Fruit fly (Drosophila melanogaster): ENCODE results near the gene Loxl1.

The Loxl1 gene

DNA sequence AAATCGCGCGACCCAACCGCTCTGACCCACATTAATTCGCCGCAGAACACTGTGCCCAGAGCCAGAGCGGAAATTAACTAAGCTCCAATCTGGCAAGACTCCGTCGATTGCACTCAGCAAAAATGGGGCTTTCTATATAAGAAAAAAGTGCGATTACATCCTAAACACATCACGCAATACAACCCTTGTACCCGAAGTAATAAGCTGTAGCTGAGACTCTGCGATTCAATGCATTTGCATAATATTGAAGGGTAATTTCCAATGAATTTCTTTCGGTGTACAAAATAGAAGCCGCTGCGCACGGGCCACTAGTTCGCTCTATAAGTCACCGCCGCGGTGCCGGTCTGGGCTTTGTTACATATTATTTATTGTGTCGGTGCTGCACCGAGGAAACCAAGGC, 22.4 kb upstream of the Loxl1 start:
- TF ChIP-seq CG32121 (GFP tag; IDR thresholded peaks at IDR 0.05) (peak; percentile 68), Pif1A (GFP tag; optimal IDR thresholded peaks at IDR 0.05) (peak; percentile 68), CG14655 (GFP tag; optimal IDR thresholded peaks at IDR 0.05) (peak; percentile 68), CG15710 (tag; optimal IDR thresholded peaks at IDR 0.05) (peak; percentile 60), CG4496 (GFP tag; IDR thresholded peaks at IDR 0.05) (peak; percentile 72), D1 (tag; optimal IDR thresholded peaks at IDR 0.05) (no peak), CG13204 (GFP tag; optimal IDR thresholded peaks at IDR 0.05) (no peak), CG10348 (GFP tag; IDR thresholded peaks at IDR 0.05) (0 out of 2 replicates have a peak, but pooled peaks have one; percentile 15), CG8301 (tag; optimal IDR thresholded peaks at IDR 0.05) (peak; percentile 70), CG17806 (tag; optimal IDR thresholded peaks at IDR 0.05) (no peak), gl (tag; optimal IDR thresholded peaks at IDR 0.05) (no peak), CG34367 (tag; optimal IDR thresholded peaks at IDR 0.05) (peak; percentile 44), CG8159 (tag; optimal IDR thresholded peaks at IDR 0.05) (peak; percentile 44), fd96Ca (GFP tag; IDR thresholded peaks at IDR 0.05) (peak; percentile 86), CG9948 (tag; optimal IDR thresholded peaks at IDR 0.05) (peak; percentile 21), Snoo (tag; optimal IDR thresholded peaks at IDR 0.05) (no peak), Ets98B (GFP tag; IDR thresholded peaks at IDR 0.05) (peak; percentile 76), Pif1B (GFP tag; optimal IDR thresholded peaks at IDR 0.05) (peak; percentile 53), CG12605 (GFP tag; IDR thresholded peaks at IDR 0.05) (peak; percentile 54), EcR (GFP tag; optimal IDR thresholded peaks at IDR 0.05) (no peak), rn (GFP tag; IDR thresholded peaks at IDR 0.05) (no peak)

DNA sequence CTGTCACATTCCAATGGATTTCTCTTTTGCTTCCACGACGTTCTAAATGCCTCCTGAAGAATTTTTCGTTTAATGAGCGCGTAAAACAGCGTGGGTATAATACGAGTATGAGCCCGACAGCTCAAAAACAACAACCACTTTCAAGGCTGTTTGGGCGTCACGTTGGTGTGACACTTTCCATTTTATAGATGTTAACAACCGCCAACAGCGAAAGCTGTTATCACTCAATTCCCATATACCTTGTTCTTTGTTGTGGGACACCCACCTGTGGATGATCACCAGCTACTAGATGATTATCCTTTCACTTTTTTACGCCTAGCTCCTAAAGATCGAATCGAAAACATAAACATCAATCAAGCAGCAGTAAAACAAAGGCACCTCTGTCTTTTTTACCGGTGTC, 17.5 kb upstream of the Loxl1 start:
- TF ChIP-seq CG13204 (GFP tag; optimal IDR thresholded peaks at IDR 0.05) (no peak), CG4496 (GFP tag; IDR thresholded peaks at IDR 0.05) (no peak), CG14655 (GFP tag; optimal IDR thresholded peaks at IDR 0.05) (no peak)

DNA sequence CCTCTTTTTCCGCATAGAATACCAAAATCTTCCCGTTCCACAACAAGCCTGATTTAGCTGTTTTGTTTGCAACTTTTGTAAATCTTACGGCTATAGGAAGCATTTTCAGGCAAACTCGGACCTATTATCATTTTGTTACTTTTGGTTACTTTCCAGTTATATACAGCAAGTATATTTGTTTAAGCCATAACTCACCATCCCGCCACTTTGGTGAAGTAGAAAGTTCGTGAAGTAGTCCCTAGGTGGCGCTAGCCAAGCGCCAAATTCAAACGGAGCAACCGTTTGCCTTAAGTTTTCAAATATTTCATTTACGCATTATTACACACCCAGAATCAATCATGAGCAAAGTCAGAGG, 3.3 kb upstream of the Loxl1 start, which contains the start of the genes CG11334 and CG11333:
Gene CG11334 (minus strand): TSS at position 26 of the 355 bp plus-strand sequence.
Gene CG11333 (plus strand): TSS at position 290 of the 355 bp plus-strand sequence.
- TF ChIP-seq CG15710 (tag; optimal IDR thresholded peaks at IDR 0.05) (no peak), fd96Ca (GFP tag; IDR thresholded peaks at IDR 0.05) (no peak; the same call in 2 of the 3 replicates), gl (tag; optimal IDR thresholded peaks at IDR 0.05) (no peak), CG9948 (tag; optimal IDR thresholded peaks at IDR 0.05) (no peak), rn (GFP tag; IDR thresholded peaks at IDR 0.05) (no peak), CG34367 (tag; optimal IDR thresholded peaks at IDR 0.05) (no peak), CG12605 (GFP tag; IDR thresholded peaks at IDR 0.05) (no peak), CG14655 (GFP tag; optimal IDR thresholded peaks at IDR 0.05) (no peak), EcR (GFP tag; optimal IDR thresholded peaks at IDR 0.05) (no peak), Pif1A (GFP tag; optimal IDR thresholded peaks at IDR 0.05) (no peak), Ets98B (GFP tag; IDR thresholded peaks at IDR 0.05) (no peak), CG32121 (GFP tag; IDR thresholded peaks at IDR 0.05) (no peak), CG8159 (tag; optimal IDR thresholded peaks at IDR 0.05) (no peak), CG4496 (GFP tag; IDR thresholded peaks at IDR 0.05) (no peak), CG17806 (tag; optimal IDR thresholded peaks at IDR 0.05) (no peak), CG8301 (tag; optimal IDR thresholded peaks at IDR 0.05) (no peak), Snoo (tag; optimal IDR thresholded peaks at IDR 0.05) (no peak), Pif1B (GFP tag; optimal IDR thresholded peaks at IDR 0.05) (no peak)

DNA sequence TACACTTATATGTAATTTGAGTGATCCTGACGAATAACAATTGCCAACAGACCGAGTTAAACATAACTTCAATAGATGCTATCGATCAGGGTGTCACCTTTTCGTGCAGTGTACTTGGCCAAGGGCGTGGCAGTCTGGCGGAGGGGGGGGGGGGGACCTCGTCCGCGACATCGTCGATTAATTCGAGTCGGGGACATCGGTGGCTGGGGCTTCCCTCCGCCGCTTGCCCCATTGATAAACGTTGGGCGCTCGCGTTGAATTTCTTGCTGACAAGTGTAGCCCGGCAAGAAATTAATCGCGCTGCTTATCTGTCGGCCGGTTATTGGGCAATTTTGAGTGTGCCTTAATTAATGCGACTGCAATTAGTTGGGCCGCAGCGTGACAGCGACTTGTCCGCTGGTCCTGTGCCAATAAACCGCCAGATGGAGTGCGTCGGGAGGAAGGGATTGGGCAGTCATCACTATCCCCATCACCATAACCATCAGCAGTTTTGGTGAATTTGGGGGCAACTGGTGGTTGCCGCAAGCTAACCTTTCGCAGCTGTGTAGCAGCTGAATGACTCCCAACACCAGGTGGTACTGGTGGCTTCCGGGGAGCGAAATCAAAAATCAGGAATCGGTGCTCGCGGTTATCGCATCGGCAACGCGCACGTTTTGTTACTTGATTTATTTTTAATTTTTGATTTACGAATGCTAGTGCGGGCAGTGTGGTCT, 2.8 kb upstream of the Loxl1 start:
- TF ChIP-seq CG12605 (GFP tag; IDR thresholded peaks at IDR 0.05), result peak; percentile 21; the same call in 1 of the 2 replicates
- TF ChIP-seq fd96Ca (GFP tag; IDR thresholded peaks at IDR 0.05), result 0 out of 3 replicates have a peak, but pooled peaks have one; percentile 37
- TF ChIP-seq CG8159 (tag; optimal IDR thresholded peaks at IDR 0.05), result no peak
- no peak for TF ChIP-seq CG9948 (tag; optimal IDR thresholded peaks at IDR 0.05)
- peak; percentile 17; the same call in 1 of the 2 replicates for TF ChIP-seq CG32121 (GFP tag; IDR thresholded peaks at IDR 0.05)
- no peak for TF ChIP-seq CG14655 (GFP tag; optimal IDR thresholded peaks at IDR 0.05)
- no peak for TF ChIP-seq CG15710 (tag; optimal IDR thresholded peaks at IDR 0.05)
- no peak for TF ChIP-seq Pif1B (GFP tag; optimal IDR thresholded peaks at IDR 0.05)
- TF ChIP-seq CG8301 (tag; optimal IDR thresholded peaks at IDR 0.05), result no peak
- TF ChIP-seq Ets98B (GFP tag; IDR thresholded peaks at IDR 0.05), result no peak
- TF ChIP-seq CG17806 (tag; optimal IDR thresholded peaks at IDR 0.05), result no peak
- no peak for TF ChIP-seq CG10348 (GFP tag; IDR thresholded peaks at IDR 0.05)
- TF ChIP-seq Snoo (tag; optimal IDR thresholded peaks at IDR 0.05), result no peak
- peak; percentile 41; the same call in 1 of the 3 replicates for TF ChIP-seq CG4496 (GFP tag; IDR thresholded peaks at IDR 0.05)
- no peak for TF ChIP-seq Pif1A (GFP tag; optimal IDR thresholded peaks at IDR 0.05)

DNA sequence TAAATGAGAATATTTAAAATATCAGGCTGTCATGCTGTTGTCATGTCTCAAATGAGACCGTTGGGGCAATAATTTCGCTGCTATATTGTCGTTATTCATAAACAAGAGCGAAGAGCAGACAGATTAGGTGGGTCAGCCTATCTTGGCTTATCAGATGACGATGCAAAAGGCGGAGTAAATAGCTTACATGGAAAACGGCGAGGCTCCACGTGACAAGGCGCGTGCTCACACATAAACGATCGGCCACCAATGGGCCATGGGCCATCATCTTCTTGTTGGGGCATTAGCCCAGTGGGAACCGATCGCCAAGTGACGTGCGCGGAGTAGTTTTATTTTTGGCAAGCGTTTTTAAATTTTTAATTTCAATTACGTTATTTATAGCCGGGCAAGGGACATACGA, 1.6 kb upstream of the Loxl1 start:
- TF ChIP-seq D1 (tag; optimal IDR thresholded peaks at IDR 0.05) (no peak), CG15710 (tag; optimal IDR thresholded peaks at IDR 0.05) (no peak), Pif1A (GFP tag; optimal IDR thresholded peaks at IDR 0.05) (no peak), CG14655 (GFP tag; optimal IDR thresholded peaks at IDR 0.05) (no peak), fd96Ca (GFP tag; IDR thresholded peaks at IDR 0.05) (no peak), CG12605 (GFP tag; IDR thresholded peaks at IDR 0.05) (no peak), CG13204 (GFP tag; optimal IDR thresholded peaks at IDR 0.05) (no peak), CG8159 (tag; optimal IDR thresholded peaks at IDR 0.05) (no peak)

DNA sequence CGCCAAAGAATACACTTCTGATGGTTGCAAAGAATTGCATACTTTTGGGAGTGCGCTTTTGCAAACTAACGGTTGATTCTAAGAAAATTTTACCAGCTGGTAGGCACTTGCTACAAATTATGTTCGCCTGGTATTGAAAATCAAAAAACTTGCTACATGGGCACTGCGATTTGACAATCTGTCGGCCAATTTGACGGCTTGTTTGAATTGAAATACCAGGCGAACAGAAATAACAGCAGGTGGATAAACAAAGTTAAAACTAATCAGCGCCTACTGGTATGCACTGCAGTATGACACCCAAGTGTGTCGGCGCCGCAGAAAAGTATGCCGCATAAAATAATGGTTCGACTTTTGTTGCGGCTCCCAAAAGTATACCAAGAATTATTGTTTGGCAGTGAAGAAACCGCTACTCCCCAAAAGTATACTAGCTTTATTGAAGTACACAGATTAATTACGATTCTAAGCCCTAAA, 1.6 kb downstream of the Loxl1 start:
- TF ChIP-seq CG10348 (GFP tag; IDR thresholded peaks at IDR 0.05), result no peak
- TF ChIP-seq Pif1A (GFP tag; optimal IDR thresholded peaks at IDR 0.05), result no peak
- TF ChIP-seq CG32121 (GFP tag; IDR thresholded peaks at IDR 0.05), result no peak
- TF ChIP-seq EcR (GFP tag; optimal IDR thresholded peaks at IDR 0.05), result no peak
- no peak for TF ChIP-seq CG8159 (tag; optimal IDR thresholded peaks at IDR 0.05)
- TF ChIP-seq CG14655 (GFP tag; optimal IDR thresholded peaks at IDR 0.05), result no peak
- no peak for TF ChIP-seq CG15710 (tag; optimal IDR thresholded peaks at IDR 0.05)
- TF ChIP-seq gl (tag; optimal IDR thresholded peaks at IDR 0.05), result no peak
- no peak for TF ChIP-seq Pif1B (GFP tag; optimal IDR thresholded peaks at IDR 0.05)
- TF ChIP-seq CG4496 (GFP tag; IDR thresholded peaks at IDR 0.05), result no peak
- no peak for TF ChIP-seq CG13204 (GFP tag; optimal IDR thresholded peaks at IDR 0.05)
- TF ChIP-seq CG8301 (tag; optimal IDR thresholded peaks at IDR 0.05), result no peak
- TF ChIP-seq CG34367 (tag; optimal IDR thresholded peaks at IDR 0.05), result no peak
- TF ChIP-seq fd96Ca (GFP tag; IDR thresholded peaks at IDR 0.05), result no peak
- no peak for TF ChIP-seq CG12605 (GFP tag; IDR thresholded peaks at IDR 0.05)
- no peak for TF ChIP-seq CG17806 (tag; optimal IDR thresholded peaks at IDR 0.05)
- TF ChIP-seq CG9948 (tag; optimal IDR thresholded peaks at IDR 0.05), result no peak
- no peak for TF ChIP-seq Snoo (tag; optimal IDR thresholded peaks at IDR 0.05)
- no peak for TF ChIP-seq rn (GFP tag; IDR thresholded peaks at IDR 0.05)
